Worm (Caenorhabditis elegans) whole organism, late embryonic: ENCODE data around the gene F10C1.23.

Experiments
- K09A11.1 ChIP-seq: sonication (generic microtip); optimal IDR thresholded peaks from 2 replicates; lab custom pipeline; 2017; ENCODE audit warnings: antibody characterized with exemption, mild to moderate bottlenecking, missing genetic modification characterization, missing compliant biosample characterization; ENCODE audit not compliant: insufficient read depth
- ceh-18 ChIP-seq: sonication (generic microtip); optimal IDR thresholded peaks from 2 replicates; lab custom pipeline; 2016; ENCODE audit warnings: missing genetic modification characterization, missing compliant biosample characterization
- ceh-24 ChIP-seq: sonication (generic microtip); optimal IDR thresholded peaks from 2 replicates; lab custom pipeline; 2016; ENCODE audit warnings: mild to moderate bottlenecking, missing genetic modification characterization, missing compliant biosample characterization
- hlh-13 ChIP-seq: fragments of 200-800 bp; sonication (Bioruptor generic); optimal IDR thresholded peaks from 2 replicates; lab custom pipeline; 2018; ENCODE audit warnings: mild to moderate bottlenecking, missing genetic modification characterization, missing compliant biosample characterization
- hlh-15 ChIP-seq: sonication (generic microtip); optimal IDR thresholded peaks from 2 replicates; lab custom pipeline; 2016; ENCODE audit warnings: missing genetic modification characterization, missing compliant biosample characterization
- pag-3 ChIP-seq: sonication (generic microtip); optimal IDR thresholded peaks from 2 replicates; lab custom pipeline; 2016; ENCODE audit warnings: missing compliant biosample characterization, missing genetic modification characterization, borderline replicate concordance
- pat-9 ChIP-seq: fragments of 200-800 bp; sonication (Bioruptor generic); optimal IDR thresholded peaks from 2 replicates; lab custom pipeline; 2018; ENCODE audit warnings: mild to moderate bottlenecking, missing genetic modification characterization, moderate library complexity, missing compliant biosample characterization
- sox-2 ChIP-seq: fragments of 200-800 bp; sonication (Bioruptor generic); IDR thresholded peaks from 2 replicates; pipeline ENCODE4 v1.3.6; 2022; ENCODE audit warnings: missing genetic modification reagents, missing genetic modification characterization, missing compliant biosample characterization
- sox-4 ChIP-seq: sonication (generic microtip); optimal IDR thresholded peaks from 2 replicates; lab custom pipeline; 2017; ENCODE audit warnings: mild to moderate bottlenecking, missing genetic modification characterization, inconsistent platforms, missing compliant biosample characterization
- syd-9 ChIP-seq: sonication (generic microtip); optimal IDR thresholded peaks from 2 replicates; lab custom pipeline; 2016; ENCODE audit warnings: mild to moderate bottlenecking, missing genetic modification characterization, moderate library complexity, missing compliant biosample characterization
- unc-55 ChIP-seq: sonication (generic microtip); optimal IDR thresholded peaks from 2 replicates; lab custom pipeline; 2017; ENCODE audit warnings: missing biosample characterization, missing genetic modification reagents, missing genetic modification characterization

ce11 chrII:5754168-5754567, 3.7 kb upstream of the F10C1.23 start, which contains the start of gene F10C1.8:
- TF ChIP-seq K09A11.1 (no peak), ceh-18 (tag; lab: Kevin White, UChicago) (no peak), hlh-15 (tag; lab: Kevin White, UChicago) (no peak), pat-9 (tag; lab: Kevin White, UChicago) (no peak), pag-3 (tag; lab: Kevin White, UChicago) (no peak), sox-2 (GFP tag; lab: Robert Waterston, UW) (no peak), syd-9 (tag; lab: Kevin White, UChicago) (no peak), sox-4 (tag; lab: Kevin White, UChicago) (no peak), ceh-24 (no peak), hlh-13 (GFP tag; lab: Kevin White, UChicago) (no peak), unc-55 (GFP tag; lab: Kevin White, UChicago) (no peak)
